Worm (Caenorhabditis elegans) whole organism, young adult: ENCODE results near the gene trxr-2.
A peak's percentile ranks its signal among the peaks of the same experiment; 100 is the strongest.

Experiments used
- B0019.2 ChIP-seq: fragments of 200-800 bp; sonication (Bioruptor generic); conservative IDR thresholded peaks from 2 replicates; pipeline ENCODE4 v1.3.6; 2022; ENCODE audit warnings: missing genetic modification reagents, missing genetic modification characterization, missing compliant biosample characterization
- B0035.1 ChIP-seq: sonication (generic microtip); optimal IDR thresholded peaks from 2 replicates; lab custom pipeline; 2016; ENCODE audit warnings: missing genetic modification characterization, mild to moderate bottlenecking, missing compliant biosample characterization, missing genotype, missing genetic modification reagents
- C06A6.2 ChIP-seq: fragments of 200-800 bp; sonication (Bioruptor generic); conservative IDR thresholded peaks from 2 replicates; pipeline ENCODE4 v1.3.6; 2022; ENCODE audit warnings: missing genetic modification characterization, missing compliant biosample characterization
- F22D6.2 ChIP-seq: sonication (generic microtip); optimal IDR thresholded peaks from 2 replicates; lab custom pipeline; 2016; ENCODE audit warnings: mild to moderate bottlenecking, missing genetic modification characterization, missing compliant biosample characterization
- F33H1.4 ChIP-seq: fragments of 200-800 bp; sonication (Bioruptor generic); IDR thresholded peaks from 2 replicates; pipeline ENCODE4 v1.3.6; 2022; ENCODE audit warnings: missing genetic modification reagents, missing genetic modification characterization, missing compliant biosample characterization
- F39B2.1 ChIP-seq: fragments of 200-800 bp; sonication (Bioruptor generic); IDR thresholded peaks from 2 replicates; pipeline ENCODE4 v1.3.6; 2022; ENCODE audit warnings: missing genetic modification reagents, missing genetic modification characterization, missing compliant biosample characterization
- F52B5.7 ChIP-seq: sonication (generic microtip); optimal IDR thresholded peaks from 2 replicates; lab custom pipeline; 2016; ENCODE audit warnings: mild to moderate bottlenecking, missing genetic modification characterization, missing compliant biosample characterization
- F57A8.1 ChIP-seq: fragments of 200-800 bp; sonication (Bioruptor generic); optimal IDR thresholded peaks from 2 replicates; lab custom pipeline; 2018; ENCODE audit warnings: mild to moderate bottlenecking, missing genetic modification characterization, moderate library complexity, missing compliant biosample characterization
- F57C9.4 ChIP-seq: sonication (generic microtip); optimal IDR thresholded peaks from 2 replicates; lab custom pipeline; 2017; ENCODE audit warnings: mild to moderate bottlenecking, missing genetic modification characterization, missing compliant biosample characterization
- K11D2.4 ChIP-seq: fragments of 200-800 bp; sonication (Bioruptor generic); IDR thresholded peaks from 2 replicates; pipeline ENCODE4 v1.3.6; 2022; ENCODE audit warnings: missing genetic modification reagents, missing genetic modification characterization, missing compliant biosample characterization
- K12H6.12 ChIP-seq: fragments of 200-800 bp; sonication (Bioruptor generic); optimal IDR thresholded peaks from 2 replicates; lab custom pipeline; 2018; ENCODE audit warnings: mild to moderate bottlenecking, missing genetic modification characterization, missing compliant biosample characterization
- Y53G8AR.9 ChIP-seq: fragments of 200-800 bp; sonication (Bioruptor generic); conservative IDR thresholded peaks from 2 replicates; pipeline ENCODE4 v1.3.6; 2022; ENCODE audit warnings: missing genetic modification reagents, missing genetic modification characterization, missing compliant biosample characterization
- Y56A3A.18 ChIP-seq: fragments of 200-800 bp; sonication (Bioruptor generic); IDR thresholded peaks from 2 replicates; pipeline ENCODE4 v1.3.6; 2022; ENCODE audit warnings: missing genetic modification reagents, missing genetic modification characterization, missing compliant biosample characterization
- Y67H2A.10 ChIP-seq: fragments of 200-800 bp; sonication (Bioruptor generic); conservative IDR thresholded peaks from 2 replicates; pipeline ENCODE4 v1.3.6; 2022; ENCODE audit warnings: missing genetic modification reagents, missing genetic modification characterization, missing compliant biosample characterization
- Y79H2A.3 ChIP-seq: fragments of 200-800 bp; sonication (Bioruptor generic); conservative IDR thresholded peaks from 2 replicates; pipeline ENCODE4 v1.3.6; 2022; ENCODE audit warnings: missing genetic modification reagents, missing genetic modification characterization, missing compliant biosample characterization
- ZK185.1 ChIP-seq: sonication (generic microtip); optimal IDR thresholded peaks from 2 replicates; lab custom pipeline; 2016; ENCODE audit warnings: mild to moderate bottlenecking, missing genetic modification characterization, missing compliant biosample characterization; ENCODE audit not compliant: poor library complexity, severe bottlenecking
- akir-1 ChIP-seq: fragments of 200-800 bp; sonication (Bioruptor generic); optimal IDR thresholded peaks from 2 replicates; lab custom pipeline; 2018; ENCODE audit warnings: mild to moderate bottlenecking, missing genetic modification characterization, moderate library complexity, missing compliant biosample characterization
- aptf-2 ChIP-seq: fragments of 200-800 bp; sonication (Bioruptor generic); conservative IDR thresholded peaks from 2 replicates; pipeline ENCODE4 v1.3.6; 2022; ENCODE audit warnings: missing genetic modification reagents, missing genetic modification characterization, missing compliant biosample characterization
- aptf-3 ChIP-seq: fragments of 200-800 bp; sonication (Bioruptor generic); IDR thresholded peaks from 2 replicates; pipeline ENCODE4 v1.3.6; 2022; ENCODE audit warnings: missing genetic modification characterization, missing compliant biosample characterization
- cebp-1 ChIP-seq, 2 experiments: fragments of 200-800 bp in 1 of 2; sonication (Bioruptor generic) in 1 of 2; sonication (generic microtip) in 1 of 2; IDR thresholded peaks in 1 of 2; optimal IDR thresholded peaks in 1 of 2; 2 replicates each; pipeline versions ENCODE4 v1.3.6 to Lab custom; 2017 to 2022; ENCODE audit warnings: missing compliant biosample characterization in 2 of 2, missing genetic modification characterization in 2 of 2, mild to moderate bottlenecking in 1 of 2, missing genetic modification reagents in 1 of 2, moderate library complexity in 1 of 2
- cebp-2 ChIP-seq: fragments of 200-800 bp; sonication (Bioruptor generic); IDR thresholded peaks from 2 replicates; pipeline ENCODE4 v1.3.6; 2022; ENCODE audit warnings: missing genetic modification characterization, missing compliant biosample characterization
- ceh-100 ChIP-seq: fragments of 200-800 bp; sonication (Bioruptor generic); IDR thresholded peaks from 2 replicates; pipeline ENCODE4 v1.3.6; 2022; ENCODE audit warnings: missing genetic modification reagents, missing genetic modification characterization, missing compliant biosample characterization
- ceh-40 ChIP-seq: fragments of 200-800 bp; sonication (Bioruptor generic); IDR thresholded peaks from 2 replicates; pipeline ENCODE4 v1.3.6; 2022; ENCODE audit warnings: missing genetic modification characterization, missing compliant biosample characterization
- chd-7 ChIP-seq: sonication (generic microtip); optimal IDR thresholded peaks from 2 replicates; lab custom pipeline; 2016; ENCODE audit warnings: mild to moderate bottlenecking, missing genetic modification characterization, moderate library complexity, missing compliant biosample characterization
- dpff-1 ChIP-seq: sonication (generic microtip); optimal IDR thresholded peaks from 2 replicates; lab custom pipeline; 2017; ENCODE audit warnings: mild to moderate bottlenecking, missing genetic modification characterization, missing compliant biosample characterization
- hmg-20 ChIP-seq: fragments of 200-800 bp; sonication (Bioruptor generic); IDR thresholded peaks from 2 replicates; pipeline ENCODE4 v1.3.6; 2022; ENCODE audit warnings: missing genetic modification reagents, missing genetic modification characterization, missing compliant biosample characterization
- let-526 ChIP-seq: fragments of 200-800 bp; sonication (Bioruptor generic); IDR thresholded peaks from 2 replicates; pipeline ENCODE4 v1.3.6; 2022; ENCODE audit warnings: missing genetic modification reagents, missing genetic modification characterization, missing compliant biosample characterization
- let-607 ChIP-seq, 2 experiments: fragments of 200-800 bp in 1 of 2; sonication (Bioruptor generic) in 1 of 2; sonication (generic microtip) in 1 of 2; optimal IDR thresholded peaks; 2 replicates each; lab custom pipeline; 2016 to 2018; ENCODE audit warnings: mild to moderate bottlenecking in 2 of 2, missing compliant biosample characterization in 2 of 2, missing genetic modification characterization in 2 of 2, moderate library complexity in 2 of 2, missing genotype in 1 of 2
- lin-26 ChIP-seq: fragments of 200-800 bp; sonication (Bioruptor generic); IDR thresholded peaks from 2 replicates; pipeline ENCODE4 v1.3.6; 2022; ENCODE audit warnings: missing genetic modification reagents, missing genetic modification characterization, missing compliant biosample characterization
- lin-35 ChIP-seq, 3 experiments: fragments of 150-350 bp in 2 of 3; sonication (generic microtip) in 1 of 3; optimal IDR thresholded peaks; 2 replicates each; lab custom pipeline; 2014 to 2018; ENCODE audit warnings: missing biosample characterization in 3 of 3, missing genetic modification characterization in 3 of 3, missing genetic modification reagents in 3 of 3
- madf-3 ChIP-seq: fragments of 200-800 bp; sonication (Bioruptor generic); IDR thresholded peaks from 2 replicates; pipeline ENCODE4 v1.3.6; 2022; ENCODE audit warnings: missing genetic modification reagents, missing genetic modification characterization, missing compliant biosample characterization
- madf-6 ChIP-seq: fragments of 200-800 bp; sonication (Bioruptor generic); IDR thresholded peaks from 2 replicates; pipeline ENCODE4 v1.3.6; 2022; ENCODE audit warnings: missing genetic modification reagents, missing genetic modification characterization, missing compliant biosample characterization
- mcd-1 ChIP-seq: fragments of 200-800 bp; sonication (Bioruptor generic); IDR thresholded peaks from 2 replicates; pipeline ENCODE4 v1.3.6; 2022; ENCODE audit warnings: missing genetic modification reagents, missing genetic modification characterization, missing compliant biosample characterization
- mxl-1 ChIP-seq: sonication (generic microtip); optimal IDR thresholded peaks from 2 replicates; lab custom pipeline; 2016; ENCODE audit warnings: missing genetic modification characterization, missing compliant biosample characterization
- nhr-27 ChIP-seq: fragments of 200-800 bp; sonication (Bioruptor generic); optimal IDR thresholded peaks from 2 replicates; lab custom pipeline; 2018; ENCODE audit warnings: mild to moderate bottlenecking, missing genetic modification characterization, moderate library complexity, missing compliant biosample characterization
- pha-4 ChIP-seq: fragments of 150-350 bp; sonication (generic microtip); optimal IDR thresholded peaks from 2 replicates; lab custom pipeline; 2014; ENCODE audit warnings: missing biosample characterization, missing genetic modification reagents, missing genetic modification characterization
- rpc-1 ChIP-seq, 2 experiments: fragments of 150-350 bp in 1 of 2; sonication (generic microtip) in 1 of 2; optimal IDR thresholded peaks; 2 replicates each; lab custom pipeline; 2014 to 2018; ENCODE audit warnings: missing biosample characterization in 1 of 2, missing genetic modification characterization in 1 of 2, missing genetic modification reagents in 1 of 2, missing genotype in 1 of 2
- snpc-4 ChIP-seq, 5 experiments: fragments of 150-350 bp in 1 of 5; sonication (generic microtip) in 4 of 5; optimal IDR thresholded peaks; 2 replicates each; lab custom pipeline; 2014 to 2018; ENCODE audit warnings: missing genetic modification characterization in 5 of 5, missing biosample characterization in 3 of 5, antibody characterized with exemption in 2 of 5, mild to moderate bottlenecking in 2 of 5, missing compliant biosample characterization in 2 of 5, missing genotype in 2 of 5, moderate library complexity in 2 of 5, missing genetic modification reagents in 1 of 5
- somi-1 ChIP-seq: fragments of 200-800 bp; sonication (Bioruptor generic); optimal IDR thresholded peaks from 2 replicates; lab custom pipeline; 2018; ENCODE audit warnings: mild to moderate bottlenecking, missing genetic modification characterization, missing compliant biosample characterization
- tbp1 ChIP-seq: fragments of 200-800 bp; sonication (Bioruptor generic); optimal IDR thresholded peaks from 2 replicates; lab custom pipeline; 2018; ENCODE audit warnings: mild to moderate bottlenecking, missing genetic modification characterization, missing compliant biosample characterization
- tlf-1 ChIP-seq: fragments of 200-800 bp; sonication (Bioruptor generic); optimal IDR thresholded peaks from 2 replicates; lab custom pipeline; 2018; ENCODE audit warnings: mild to moderate bottlenecking, missing genetic modification characterization, missing compliant biosample characterization
- zfh-2 ChIP-seq: fragments of 200-800 bp; sonication (Bioruptor generic); conservative IDR thresholded peaks from 2 replicates; pipeline ENCODE4 v1.3.6; 2022; ENCODE audit warnings: missing genetic modification reagents, missing genetic modification characterization, missing compliant biosample characterization
- zim-3 ChIP-seq: sonication (generic microtip); optimal IDR thresholded peaks from 2 replicates; lab custom pipeline; 2017; ENCODE audit warnings: mild to moderate bottlenecking, missing genetic modification characterization, moderate library complexity, missing compliant biosample characterization
- ztf-28 ChIP-seq: fragments of 200-800 bp; sonication (Bioruptor generic); IDR thresholded peaks from 2 replicates; pipeline ENCODE4 v1.3.6; 2022; ENCODE audit warnings: missing genetic modification reagents, missing genetic modification characterization, missing compliant biosample characterization
- ztf-3 ChIP-seq: fragments of 200-800 bp; sonication (Bioruptor generic); optimal IDR thresholded peaks from 2 replicates; lab custom pipeline; 2018; ENCODE audit warnings: mild to moderate bottlenecking, missing genetic modification characterization, missing compliant biosample characterization
- ztf-6 ChIP-seq: fragments of 200-800 bp; sonication (Bioruptor generic); IDR thresholded peaks from 2 replicates; pipeline ENCODE4 v1.3.6; 2022; ENCODE audit warnings: missing genetic modification reagents, missing genetic modification characterization, missing compliant biosample characterization

trxr-2 gene

DNA sequence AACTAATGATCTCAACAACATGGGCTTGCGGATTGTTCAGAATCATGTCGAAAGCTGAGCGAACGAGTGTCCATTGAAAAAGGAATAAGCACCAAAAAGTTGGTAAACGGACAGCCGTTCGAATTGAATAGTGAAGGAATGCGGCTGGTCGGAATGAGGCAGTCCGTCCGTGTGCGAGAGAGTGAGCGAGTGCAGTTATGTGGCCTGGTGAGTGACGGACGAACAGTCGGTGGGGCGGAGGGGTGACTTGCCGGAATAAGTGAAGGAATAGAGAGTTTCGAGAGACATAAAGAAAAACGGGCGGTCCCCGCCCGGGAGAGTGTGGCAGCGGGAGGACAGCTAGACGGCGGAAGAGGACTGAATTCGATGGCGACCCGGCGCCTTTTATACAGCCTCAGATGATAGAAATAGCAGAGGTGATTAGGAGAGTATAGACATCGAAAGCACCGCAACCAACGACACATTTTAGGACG lies 48.2 kb upstream of the trxr-2 start (continued):
- TF ChIP-seq ztf-28 (GFP tag; lab: Robert Waterston, UW) (no peak), F33H1.4 (no peak), ZK185.1 (tag; lab: Kevin White, UChicago) (peak; percentile 52), F22D6.2 (tag; lab: Kevin White, UChicago) (peak; percentile 52), rpc-1 (optimal IDR thresholded peaks at IDR 0.05; lab: Kevin White, UChicago) (no peak), rpc-1 (tag; optimal IDR thresholded peaks at IDR 0.05; lab: Kevin White, UChicago) (no peak), nhr-27 (peak; percentile 20), F57C9.4 (tag; lab: Kevin White, UChicago) (no peak), K11D2.4 (peak; percentile 84), Y56A3A.18 (GFP tag; lab: Robert Waterston, UW) (peak; percentile 62; the same call in 1 of the 2 replicates), chd-7 (peak; percentile 82), mcd-1 (GFP tag; lab: Robert Waterston, UW) (peak; percentile 78), akir-1 (GFP tag; lab: Kevin White, UChicago) (peak; percentile 41), let-607 (tag; optimal IDR thresholded peaks at IDR 0.05; lab: Kevin White, UChicago) (peak; percentile 47 to 87), aptf-3 (GFP tag; lab: Robert Waterston, UW) (no peak), aptf-2 (GFP tag; lab: Robert Waterston, UW) (no peak), ztf-3 (GFP tag; lab: Kevin White, UChicago) (peak; percentile 13), K12H6.12 (tag; lab: Kevin White, UChicago) (peak; percentile 58), madf-3 (GFP tag; lab: Robert Waterston, UW) (0 out of 2 replicates have a peak, but pooled peaks have one; percentile 28), ceh-100 (GFP tag; lab: Robert Waterston, UW) (peak; percentile 54; the same call in 1 of the 2 replicates), cebp-2 (GFP tag; lab: Robert Waterston, UW) (peak; percentile 73; the same call in 1 of the 2 replicates), F57A8.1 (GFP tag; lab: Kevin White, UChicago) (peak; percentile 46), C06A6.2 (GFP tag; lab: Robert Waterston, UW) (peak; percentile 73), ztf-6 (GFP tag; lab: Robert Waterston, UW) (no peak), lin-35 (GFP tag; optimal IDR thresholded peaks at IDR 0.05; lab: Kevin White, UChicago) (no peak), lin-26 (GFP tag; lab: Robert Waterston, UW) (peak; percentile 74), B0035.1 (tag; lab: Kevin White, UChicago) (peak; percentile 16), B0019.2 (GFP tag; lab: Robert Waterston, UW) (no peak), let-526 (GFP tag; lab: Robert Waterston, UW) (peak; percentile 79; the same call in 1 of the 2 replicates), hmg-20 (GFP tag; lab: Robert Waterston, UW) (peak; percentile 63; the same call in 1 of the 2 replicates), cebp-1 (GFP tag; IDR thresholded peaks at IDR 0.05; lab: Robert Waterston, UW) (peak; percentile 62), cebp-1 (tag; optimal IDR thresholded peaks at IDR 0.05; lab: Kevin White, UChicago) (peak; percentile 84), zim-3 (tag; lab: Kevin White, UChicago) (peak; percentile 33), F39B2.1 (GFP tag; lab: Robert Waterston, UW) (no peak), madf-6 (GFP tag; lab: Robert Waterston, UW) (no peak), ceh-40 (no peak), somi-1 (GFP tag; lab: Kevin White, UChicago) (peak; percentile 86), mxl-1 (tag; lab: Kevin White, UChicago) (no peak), tbp1 (GFP tag; lab: Kevin White, UChicago) (peak; percentile 67), snpc-4 (GFP tag; optimal IDR thresholded peaks at IDR 0.05; lab: Kevin White, UChicago) (no peak), snpc-4 (tag; optimal IDR thresholded peaks at IDR 0.05; lab: Kevin White, UChicago) (peak in 3 of 4 experiments; percentile 27 to 45 (median 27)), Y67H2A.10 (GFP tag; lab: Robert Waterston, UW) (no peak), zfh-2 (GFP tag; lab: Robert Waterston, UW) (peak; percentile 98), pha-4 (peak; percentile 13), Y53G8AR.9 (peak; percentile 83), dpff-1 (no peak), Y79H2A.3 (no peak), tlf-1 (GFP tag; lab: Kevin White, UChicago) (peak; percentile 69), F52B5.7 (peak; percentile 55)
